Fruit fly (Drosophila melanogaster) whole organism, embryonic: ENCODE measurements around the gene CG10301.

Source experiments
- Adf1 ChIP-seq: fragments of 200-800 bp; sonication (Bioruptor generic); IDR thresholded peaks from 2 replicates; pipeline ENCODE4 v1.3.6; 2022; ENCODE audit warnings: missing biosample characterization, missing genetic modification characterization
- Bgb ChIP-seq: fragments of 200-800 bp; sonication (Bioruptor generic); IDR thresholded peaks from 2 replicates; pipeline ENCODE4 v1.3.6; 2022; ENCODE audit warnings: missing biosample characterization, missing genetic modification characterization; ENCODE audit not compliant: partially characterized antibody
- C15 ChIP-seq: fragments of 200-800 bp; sonication (Bioruptor generic); IDR thresholded peaks from 3 replicates; pipeline ENCODE4 v1.3.6; 2022; ENCODE audit warnings: missing biosample characterization, missing genetic modification characterization
- CG10267 ChIP-seq: fragments of 200-800 bp; sonication (Bioruptor generic); optimal IDR thresholded peaks from 2 replicates; lab custom pipeline; 2018; ENCODE audit warnings: missing biosample characterization, mild to moderate bottlenecking, missing genetic modification characterization, moderate library complexity
- CG10431 ChIP-seq: fragments of 200-800 bp; sonication (Bioruptor generic); optimal IDR thresholded peaks from 3 replicates; lab custom pipeline; 2018; ENCODE audit warnings: missing biosample characterization, mild to moderate bottlenecking, missing genetic modification characterization
- CG10462 ChIP-seq: fragments of 200-800 bp; sonication (Bioruptor generic); optimal IDR thresholded peaks from 2 replicates; lab custom pipeline; 2016; ENCODE audit warnings: missing biosample characterization, missing genetic modification characterization
- CG11093 ChIP-seq: fragments of 200-800 bp; sonication (Bioruptor generic); IDR thresholded peaks from 3 replicates; pipeline ENCODE4 v1.3.6; 2022; ENCODE audit warnings: missing biosample characterization, missing genetic modification characterization
- CG13775 ChIP-seq: fragments of 200-800 bp; sonication (Bioruptor generic); optimal IDR thresholded peaks from 3 replicates; lab custom pipeline; 2017; ENCODE audit warnings: missing biosample characterization, mild to moderate bottlenecking, missing genetic modification characterization
- CG15601 ChIP-seq: fragments of 200-800 bp; sonication (Bioruptor generic); optimal IDR thresholded peaks from 3 replicates; lab custom pipeline; 2019; ENCODE audit warnings: missing biosample characterization, mild to moderate bottlenecking, missing genetic modification characterization, moderate library complexity
- CG16813 ChIP-seq: fragments of 200-800 bp; sonication (Bioruptor generic); IDR thresholded peaks from 3 replicates; pipeline ENCODE4 v1.3.6; 2022; ENCODE audit warnings: missing biosample characterization, missing genetic modification characterization; ENCODE audit not compliant: partially characterized antibody
- CG16815 ChIP-seq: fragments of 200-800 bp; sonication (Bioruptor generic); optimal IDR thresholded peaks from 3 replicates; lab custom pipeline; 2017; ENCODE audit warnings: missing biosample characterization, mild to moderate bottlenecking, missing genetic modification characterization
- CG17612 ChIP-seq: fragments of 200-800 bp; sonication (Bioruptor generic); IDR thresholded peaks from 2 replicates; pipeline ENCODE4 v1.3.6; 2022; ENCODE audit warnings: missing biosample characterization, missing genetic modification characterization
- CG18764 ChIP-seq: fragments of 200-800 bp; sonication (Bioruptor generic); optimal IDR thresholded peaks from 3 replicates; lab custom pipeline; 2016; ENCODE audit warnings: missing biosample characterization, missing genetic modification characterization
- CG31224 ChIP-seq: fragments of 200-800 bp; sonication (Bioruptor generic); IDR thresholded peaks from 2 replicates; pipeline ENCODE4 v1.3.6; 2022; ENCODE audit warnings: missing biosample characterization, missing genetic modification characterization
- CG4424 ChIP-seq: fragments of 200-800 bp; sonication (Bioruptor generic); optimal IDR thresholded peaks from 3 replicates; lab custom pipeline; 2016; ENCODE audit warnings: missing biosample characterization, missing genetic modification characterization
- CG4854 ChIP-seq: fragments of 200-800 bp; sonication (Bioruptor generic); optimal IDR thresholded peaks from 2 replicates; lab custom pipeline; 2016; ENCODE audit warnings: missing biosample characterization, missing genetic modification characterization, inconsistent platforms
- CG7372 ChIP-seq: fragments of 200-800 bp; sonication (Bioruptor generic); IDR thresholded peaks from 2 replicates; pipeline ENCODE4 v1.3.6; 2022; ENCODE audit warnings: missing biosample characterization, missing genetic modification characterization
- CG9437 ChIP-seq: fragments of 200-800 bp; sonication (Bioruptor generic); optimal IDR thresholded peaks from 2 replicates; lab custom pipeline; 2018; ENCODE audit warnings: missing biosample characterization, mild to moderate bottlenecking, missing genetic modification characterization
- D19A ChIP-seq: fragments of 200-800 bp; optimal IDR thresholded peaks from 3 replicates; lab custom pipeline; 2019; ENCODE audit warnings: missing biosample characterization, mild to moderate bottlenecking, missing genetic modification characterization, moderate library complexity
- Deaf1 ChIP-seq: fragments of 200-800 bp; optimal IDR thresholded peaks from 3 replicates; lab custom pipeline; 2019; ENCODE audit warnings: missing biosample characterization, mild to moderate bottlenecking, missing genetic modification characterization, moderate library complexity
- Doc3 ChIP-seq: fragments of 200-800 bp; sonication (Bioruptor generic); IDR thresholded peaks from 3 replicates; pipeline ENCODE4 v1.3.6; 2022; ENCODE audit warnings: missing biosample characterization, missing genetic modification characterization; ENCODE audit not compliant: partially characterized antibody
- Gsc ChIP-seq: fragments of 200-800 bp; sonication (Bioruptor generic); IDR thresholded peaks from 2 replicates; pipeline ENCODE4 v1.3.6; 2022; ENCODE audit warnings: missing biosample characterization, missing genetic modification characterization
- H2.0 ChIP-seq: fragments of 200-800 bp; sonication (Bioruptor generic); IDR thresholded peaks from 2 replicates; pipeline ENCODE4 v1.3.6; 2022; ENCODE audit warnings: missing biosample characterization, missing genetic modification characterization
- Hr51 ChIP-seq, 2 experiments: fragments of 200-800 bp; sonication (Bioruptor generic); optimal IDR thresholded peaks; 2 replicates in 1 of 2; 3 replicates in 1 of 2; lab custom pipeline; 2016 to 2018; ENCODE audit warnings: missing biosample characterization in 2 of 2, missing genetic modification characterization in 2 of 2, mild to moderate bottlenecking in 1 of 2, moderate library complexity in 1 of 2
- Lim3 ChIP-seq: fragments of 200-800 bp; sonication (Bioruptor generic); IDR thresholded peaks from 2 replicates; pipeline ENCODE4 v1.3.6; 2022; ENCODE audit warnings: missing biosample characterization, missing genetic modification characterization
- Lpt ChIP-seq: fragments of >200 bp; optimal IDR thresholded peaks from 2 replicates; lab custom pipeline; 2018; ENCODE audit warnings: missing biosample characterization, missing genetic modification characterization
- MESR4 ChIP-seq: fragments of 200-800 bp; sonication (Bioruptor generic); optimal IDR thresholded peaks from 2 replicates; lab custom pipeline; 2018; ENCODE audit warnings: missing biosample characterization, mild to moderate bottlenecking, missing genetic modification characterization, moderate library complexity
- Six4 ChIP-seq: fragments of 200-800 bp; sonication (Bioruptor generic); optimal IDR thresholded peaks from 2 replicates; lab custom pipeline; 2016; ENCODE audit warnings: missing biosample characterization, missing genetic modification characterization
- Sox100B ChIP-seq: fragments of 200-800 bp; sonication (Bioruptor generic); optimal IDR thresholded peaks from 3 replicates; lab custom pipeline; 2018; ENCODE audit warnings: missing biosample characterization, mild to moderate bottlenecking, missing genetic modification characterization
- Stat92E ChIP-seq, 3 experiments: fragments of >200 bp in 2 of 3; fragments of 200-800 bp in 1 of 3; sonication (Bioruptor generic) in 1 of 3; optimal IDR thresholded peaks; 2 replicates each; lab custom pipeline; 2017 to 2019; ENCODE audit warnings: missing biosample characterization in 3 of 3, missing genetic modification characterization in 3 of 3, mild to moderate bottlenecking in 1 of 3, moderate library complexity in 1 of 3
- al ChIP-seq: fragments of 200-800 bp; sonication (Bioruptor generic); IDR thresholded peaks from 2 replicates; pipeline ENCODE4 v1.3.6; 2022; ENCODE audit warnings: missing biosample characterization, missing genetic modification characterization
- bab2 ChIP-seq: fragments of 200-800 bp; sonication (Bioruptor generic); optimal IDR thresholded peaks from 2 replicates; lab custom pipeline; 2016; ENCODE audit warnings: missing biosample characterization, missing genetic modification characterization
- chif ChIP-seq, 2 experiments: fragments of 200-800 bp; sonication (Bioruptor generic); optimal IDR thresholded peaks; 3 replicates each; lab custom pipeline; 2016; ENCODE audit warnings: missing biosample characterization in 2 of 2, missing genetic modification characterization in 2 of 2
- eve ChIP-seq, 2 experiments: fragments of >200 bp; optimal IDR thresholded peaks; 2 replicates each; lab custom pipeline; 2017; ENCODE audit warnings: missing biosample characterization in 2 of 2, missing genetic modification characterization in 2 of 2
- fd102C ChIP-seq: fragments of 200-800 bp; sonication (Bioruptor generic); optimal IDR thresholded peaks from 2 replicates; lab custom pipeline; 2018; ENCODE audit warnings: missing biosample characterization, mild to moderate bottlenecking, missing genetic modification characterization, moderate library complexity
- fd3F ChIP-seq: fragments of 200-800 bp; sonication (Bioruptor generic); optimal IDR thresholded peaks from 2 replicates; lab custom pipeline; 2018; ENCODE audit warnings: missing biosample characterization, mild to moderate bottlenecking, missing genetic modification characterization, moderate library complexity
- gcm ChIP-seq: fragments of 200-800 bp; sonication (Bioruptor generic); optimal IDR thresholded peaks from 2 replicates; lab custom pipeline; 2019; ENCODE audit warnings: missing biosample characterization, mild to moderate bottlenecking, missing genetic modification characterization, moderate library complexity
- her ChIP-seq: fragments of 200-800 bp; sonication (Bioruptor generic); optimal IDR thresholded peaks from 2 replicates; lab custom pipeline; 2016; ENCODE audit warnings: missing biosample characterization, missing genetic modification characterization
- kay ChIP-seq: fragments of 200-800 bp; sonication (Bioruptor generic); optimal IDR thresholded peaks from 2 replicates; lab custom pipeline; 2016; ENCODE audit warnings: missing biosample characterization, missing genetic modification characterization
- p53 ChIP-seq: fragments of 200-800 bp; sonication (Bioruptor generic); optimal IDR thresholded peaks from 2 replicates; lab custom pipeline; 2016; ENCODE audit warnings: missing biosample characterization, missing genetic modification characterization
- rib ChIP-seq: fragments of 200-800 bp; sonication (Bioruptor generic); IDR thresholded peaks from 2 replicates; pipeline ENCODE4 v1.3.6; 2022; ENCODE audit warnings: missing biosample characterization, missing genetic modification characterization
- salm ChIP-seq: fragments of 200-800 bp; sonication (Bioruptor generic); optimal IDR thresholded peaks from 2 replicates; lab custom pipeline; 2018; ENCODE audit warnings: missing biosample characterization, mild to moderate bottlenecking, missing genetic modification characterization
- sc ChIP-seq, 3 experiments: fragments of >200 bp in 2 of 3; fragments of 200-800 bp in 1 of 3; sonication (Bioruptor generic) in 1 of 3; optimal IDR thresholded peaks; 2 replicates in 2 of 3; 3 replicates in 1 of 3; lab custom pipeline; 2017; ENCODE audit warnings: mild to moderate bottlenecking in 1 of 3, missing biosample characterization in 1 of 3, missing genetic modification characterization in 1 of 3, missing genetic modification reagents in 1 of 3
- so ChIP-seq: fragments of 200-800 bp; sonication (Bioruptor generic); IDR thresholded peaks from 3 replicates; pipeline ENCODE4 v1.3.6; 2022; ENCODE audit warnings: missing biosample characterization, missing genetic modification characterization
- sob ChIP-seq: fragments of 200-800 bp; sonication (Bioruptor generic); IDR thresholded peaks from 2 replicates; pipeline ENCODE4 v1.3.6; 2022; ENCODE audit warnings: missing biosample characterization, missing genetic modification characterization
- stc ChIP-seq: fragments of 200-800 bp; sonication (Bioruptor generic); IDR thresholded peaks from 2 replicates; pipeline ENCODE4 v1.3.6; 2022; ENCODE audit warnings: missing biosample characterization, missing genetic modification characterization
- tup ChIP-seq: fragments of 200-800 bp; sonication (Bioruptor generic); optimal IDR thresholded peaks from 2 replicates; lab custom pipeline; 2016; ENCODE audit warnings: missing biosample characterization, mild to moderate bottlenecking, missing genetic modification characterization, moderate library complexity
- wdn ChIP-seq: fragments of 200-800 bp; sonication (Bioruptor generic); IDR thresholded peaks from 2 replicates; pipeline ENCODE4 v1.3.6; 2022; ENCODE audit warnings: missing biosample characterization, missing genetic modification characterization
- wek ChIP-seq: fragments of 200-800 bp; sonication (Bioruptor generic); optimal IDR thresholded peaks from 3 replicates; lab custom pipeline; 2018; ENCODE audit warnings: missing biosample characterization, mild to moderate bottlenecking, missing genetic modification characterization, moderate library complexity

Gene CG10301

DNA sequence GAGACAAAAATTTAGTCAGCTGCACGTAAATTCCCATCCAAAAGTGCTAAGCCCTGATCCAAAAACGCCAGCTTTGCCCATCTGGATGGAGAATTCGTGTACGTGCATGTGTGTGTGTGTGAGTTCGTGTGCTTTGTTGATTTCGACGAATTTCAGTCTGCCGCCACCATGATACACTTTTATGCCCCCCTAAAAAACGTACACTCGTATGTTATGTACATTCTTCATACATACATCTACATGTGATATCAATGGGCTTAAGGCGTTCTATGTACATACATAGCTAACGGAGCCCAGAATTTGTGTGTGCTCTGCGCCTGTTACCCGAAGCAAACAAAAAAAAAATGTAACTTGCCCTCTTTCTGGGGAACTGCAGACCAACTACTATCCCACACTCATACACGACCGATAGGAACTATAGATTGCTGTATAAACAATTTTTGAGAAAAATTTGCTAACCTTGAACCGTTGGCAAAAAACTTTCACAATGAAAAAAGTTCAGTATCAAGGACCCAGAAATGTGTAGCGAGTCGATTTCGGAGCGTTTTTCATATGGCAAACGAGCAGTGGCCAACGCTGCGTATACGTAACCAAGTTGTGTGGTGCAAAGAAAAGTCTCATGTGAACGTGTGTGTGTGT lies 15.9 kb downstream of the CG10301 start (continued):
- TF ChIP-seq CG4424 (no peak), her (GFP tag; lab: Kevin White, UChicago) (no peak), Lim3 (no peak), CG11093 (GFP tag; lab: Robert Waterston, UW) (no peak), CG15601 (peak; percentile 35), Lpt (no peak), eve (GFP tag; optimal IDR thresholded peaks at IDR 0.05; lab: Kevin White, UChicago) (no peak), bab2 (GFP tag; lab: Kevin White, UChicago) (no peak), chif (GFP tag; optimal IDR thresholded peaks at IDR 0.05; lab: Kevin White, UChicago) (no peak), p53 (GFP tag; lab: Kevin White, UChicago) (no peak), CG18764 (GFP tag; lab: Kevin White, UChicago) (no peak), Hr51 (GFP tag; optimal IDR thresholded peaks at IDR 0.05; lab: Kevin White, UChicago) (no peak), CG13775 (peak; percentile 11), CG7372 (GFP tag; lab: Robert Waterston, UW) (peak; percentile 49; the same call in 1 of the 2 replicates), gcm (GFP tag; lab: Kevin White, UChicago) (no peak), CG16813 (GFP tag; lab: Robert Waterston, UW) (no peak), CG4854 (GFP tag; lab: Kevin White, UChicago) (no peak), Bgb (GFP tag; lab: Robert Waterston, UW) (no peak), Deaf1 (peak; percentile 67), wek (GFP tag; lab: Kevin White, UChicago) (peak; percentile 30), Doc3 (GFP tag; lab: Robert Waterston, UW) (no peak), sob (GFP tag; lab: Robert Waterston, UW) (peak; percentile 63; the same call in 1 of the 2 replicates), kay (no peak), sc (optimal IDR thresholded peaks at IDR 0.05; lab: Kevin White, UChicago) (no peak), sc (GFP tag; optimal IDR thresholded peaks at IDR 0.05; lab: Kevin White, UChicago) (peak; percentile 1), Adf1 (GFP tag; lab: Robert Waterston, UW) (peak; percentile 17; the same call in 1 of the 2 replicates), CG10462 (no peak), CG10431 (GFP tag; lab: Kevin White, UChicago) (peak; percentile 52), CG9437 (GFP tag; lab: Kevin White, UChicago) (peak; percentile 26), Sox100B (peak; percentile 11), H2.0 (GFP tag; lab: Robert Waterston, UW) (no peak), Six4 (no peak), CG10267 (no peak), rib (GFP tag; lab: Robert Waterston, UW) (peak; percentile 67; the same call in 1 of the 2 replicates), Stat92E (GFP tag; optimal IDR thresholded peaks at IDR 0.05; lab: Kevin White, UChicago) (no peak), C15 (no peak), tup (GFP tag; lab: Kevin White, UChicago) (no peak), MESR4 (no peak), Gsc (GFP tag; lab: Robert Waterston, UW) (no peak), al (no peak), D19A (peak; percentile 38), so (GFP tag; lab: Robert Waterston, UW) (0 out of 3 replicates have a peak, but pooled peaks have one; percentile 9), salm (tag; lab: Kevin White, UChicago) (peak; percentile 28), CG31224 (GFP tag; lab: Robert Waterston, UW) (peak; percentile 100), fd102C (GFP tag; lab: Kevin White, UChicago) (no peak), stc (GFP tag; lab: Robert Waterston, UW) (no peak; the same call in 1 of the 2 replicates), CG16815 (GFP tag; lab: Kevin White, UChicago) (no peak), wdn (GFP tag; lab: Robert Waterston, UW) (no peak), CG17612 (GFP tag; lab: Robert Waterston, UW) (0 out of 2 replicates have a peak, but pooled peaks have one; percentile 7), fd3F (GFP tag; lab: Kevin White, UChicago) (no peak)
